Worm (Caenorhabditis elegans) whole organism, mixed stage, embryonic: ENCODE measurements around the gene F14H3.5.
A peak's percentile ranks its signal among the peaks of the same experiment; 100 is the strongest.

Experiments used
- M03D4.4 ChIP-seq: sonication (generic microtip); optimal IDR thresholded peaks from 2 replicates; lab custom pipeline; 2017; ENCODE audit warnings: mild to moderate bottlenecking, missing genetic modification characterization, missing compliant biosample characterization
- bed-3 ChIP-seq: fragments of 200-800 bp; sonication (Bioruptor generic); optimal IDR thresholded peaks from 3 replicates; lab custom pipeline; 2018; ENCODE audit warnings: mild to moderate bottlenecking, missing genetic modification characterization, moderate library complexity, missing compliant biosample characterization
- blmp-1 ChIP-seq: fragments of 150-350 bp; optimal IDR thresholded peaks from 2 replicates; lab custom pipeline; 2014; ENCODE audit warnings: missing biosample characterization, missing genetic modification characterization
- ceh-39 ChIP-seq: fragments of 150-350 bp; optimal IDR thresholded peaks from 2 replicates; lab custom pipeline; 2014; ENCODE audit warnings: missing biosample characterization, missing genetic modification characterization
- ceh-43 ChIP-seq: fragments of 200-800 bp; sonication (Bioruptor generic); optimal IDR thresholded peaks from 2 replicates; lab custom pipeline; 2018; ENCODE audit warnings: mild to moderate bottlenecking, missing genetic modification characterization, moderate library complexity, missing compliant biosample characterization
- ceh-83 ChIP-seq: fragments of 200-800 bp; sonication (Bioruptor generic); optimal IDR thresholded peaks from 2 replicates; lab custom pipeline; 2018; ENCODE audit warnings: mild to moderate bottlenecking, missing genetic modification characterization, missing compliant biosample characterization
- ces-1 ChIP-seq: fragments of 150-350 bp; optimal IDR thresholded peaks from 2 replicates; lab custom pipeline; 2014; ENCODE audit warnings: missing biosample characterization, missing genetic modification reagents, missing genetic modification characterization
- cnd-1 ChIP-seq: fragments of 200-800 bp; sonication (Bioruptor generic); optimal IDR thresholded peaks from 2 replicates; lab custom pipeline; 2018; ENCODE audit warnings: mild to moderate bottlenecking, missing genetic modification characterization, missing compliant biosample characterization
- elt-1 ChIP-seq: sonication (generic microtip); optimal IDR thresholded peaks from 2 replicates; lab custom pipeline; 2017; ENCODE audit warnings: missing genetic modification characterization, mild to moderate bottlenecking, missing compliant biosample characterization, antibody characterized with exemption, moderate library complexity, borderline replicate concordance; ENCODE audit not compliant: insufficient read depth
- elt-3 ChIP-seq: fragments of 150-350 bp; optimal IDR thresholded peaks from 2 replicates; lab custom pipeline; 2014; ENCODE audit warnings: missing biosample characterization, missing genetic modification characterization
- flh-1 ChIP-seq: fragments of 200-800 bp; sonication (Bioruptor generic); optimal IDR thresholded peaks from 2 replicates; lab custom pipeline; 2018; ENCODE audit warnings: mild to moderate bottlenecking, missing genetic modification characterization, moderate library complexity, missing compliant biosample characterization
- ham-2 ChIP-seq: fragments of 200-800 bp; sonication (Bioruptor generic); optimal IDR thresholded peaks from 2 replicates; lab custom pipeline; 2018; ENCODE audit warnings: mild to moderate bottlenecking, missing genetic modification characterization, missing compliant biosample characterization
- hlh-1 ChIP-seq: fragments of 150-350 bp; optimal IDR thresholded peaks from 2 replicates; lab custom pipeline; 2014; ENCODE audit warnings: missing biosample characterization, missing genetic modification reagents, missing genetic modification characterization
- lin-13 ChIP-seq: fragments of 150-350 bp; optimal IDR thresholded peaks from 2 replicates; lab custom pipeline; 2014; ENCODE audit warnings: missing biosample characterization, missing genetic modification characterization
- lin-32 ChIP-seq: fragments of 200-800 bp; sonication (Bioruptor generic); optimal IDR thresholded peaks from 2 replicates; lab custom pipeline; 2018; ENCODE audit warnings: mild to moderate bottlenecking, missing genetic modification characterization, missing compliant biosample characterization
- lsy-2 ChIP-seq: fragments of 150-350 bp; optimal IDR thresholded peaks from 2 replicates; lab custom pipeline; 2014; ENCODE audit warnings: missing biosample characterization, missing genetic modification characterization
- mab-5 ChIP-seq: fragments of 150-350 bp; optimal IDR thresholded peaks from 2 replicates; lab custom pipeline; 2014; ENCODE audit warnings: missing biosample characterization, missing genetic modification characterization
- mep-1 ChIP-seq: fragments of 150-350 bp; optimal IDR thresholded peaks from 2 replicates; lab custom pipeline; 2017; ENCODE audit warnings: missing biosample characterization, missing genetic modification reagents, missing genetic modification characterization, inconsistent platforms
- nhr-12 ChIP-seq: fragments of 150-350 bp; optimal IDR thresholded peaks from 2 replicates; lab custom pipeline; 2014; ENCODE audit warnings: missing biosample characterization, missing genetic modification characterization
- nhr-2 ChIP-seq: fragments of 150-350 bp; optimal IDR thresholded peaks from 2 replicates; lab custom pipeline; 2014; ENCODE audit warnings: missing biosample characterization, missing genetic modification characterization
- nhr-237 ChIP-seq: fragments of 150-350 bp; optimal IDR thresholded peaks from 2 replicates; lab custom pipeline; 2014; ENCODE audit warnings: missing biosample characterization, missing genetic modification characterization
- nhr-28 ChIP-seq: fragments of 150-350 bp; optimal IDR thresholded peaks from 2 replicates; lab custom pipeline; 2014; ENCODE audit warnings: missing biosample characterization, missing genetic modification characterization
- nhr-76 ChIP-seq: sonication (generic microtip); optimal IDR thresholded peaks from 2 replicates; lab custom pipeline; 2017; ENCODE audit warnings: missing biosample characterization, missing genetic modification characterization
- pha-4 ChIP-seq: fragments of 150-350 bp; optimal IDR thresholded peaks from 2 replicates; lab custom pipeline; 2018; ENCODE audit warnings: missing biosample characterization, missing genetic modification reagents, missing genetic modification characterization
- sem-2 ChIP-seq: fragments of 200-800 bp; sonication (Bioruptor generic); optimal IDR thresholded peaks from 2 replicates; lab custom pipeline; 2018; ENCODE audit warnings: mild to moderate bottlenecking, missing genetic modification characterization, missing compliant biosample characterization
- snpc-4 ChIP-seq: fragments of 150-350 bp; optimal IDR thresholded peaks from 2 replicates; lab custom pipeline; 2014; ENCODE audit warnings: missing biosample characterization, missing genetic modification characterization
- sptf-1 ChIP-seq: sonication (generic microtip); optimal IDR thresholded peaks from 2 replicates; lab custom pipeline; 2017; ENCODE audit warnings: mild to moderate bottlenecking, missing genetic modification characterization, moderate library complexity, missing compliant biosample characterization
- tbx-8 ChIP-seq: fragments of 200-800 bp; sonication (Bioruptor generic); optimal IDR thresholded peaks from 2 replicates; lab custom pipeline; 2018; ENCODE audit warnings: mild to moderate bottlenecking, missing genetic modification characterization, moderate library complexity, missing compliant biosample characterization
- unc-120 ChIP-seq: sonication (generic microtip); optimal IDR thresholded peaks from 2 replicates; lab custom pipeline; 2017; ENCODE audit warnings: missing genetic modification characterization, missing compliant biosample characterization; ENCODE audit not compliant: poor library complexity, severe bottlenecking
- unc-39 ChIP-seq: fragments of 150-350 bp; optimal IDR thresholded peaks from 2 replicates; lab custom pipeline; 2014; ENCODE audit warnings: missing biosample characterization, missing genetic modification characterization
- unc-62 ChIP-seq: fragments of 150-350 bp; optimal IDR thresholded peaks from 2 replicates; lab custom pipeline; 2014; ENCODE audit warnings: missing biosample characterization, missing genetic modification reagents, missing genetic modification characterization
- zip-8 ChIP-seq: fragments of 150-350 bp; optimal IDR thresholded peaks from 2 replicates; lab custom pipeline; 2014; ENCODE audit warnings: missing biosample characterization, missing genetic modification characterization
- ztf-11 ChIP-seq: fragments of 150-350 bp; optimal IDR thresholded peaks from 2 replicates; lab custom pipeline; 2014; ENCODE audit warnings: missing biosample characterization, missing genetic modification characterization

Gene F14H3.5

ce11 chrV:16023051-16023450 is 33.8 kb downstream of the F14H3.5 start, which contains the start of gene cwc-15:
TSS of gene cwc-15 (plus strand) at chrV:16023351.
- TF ChIP-seq nhr-2 (tag; lab: Kevin White, UChicago), result no peak
- no peak for TF ChIP-seq bed-3 (GFP tag; lab: Kevin White, UChicago)
- TF ChIP-seq sptf-1 (tag; lab: Kevin White, UChicago), result no peak
- TF ChIP-seq mab-5, result no peak

ce11 chrV:16022600-16022999 is 34.3 kb downstream of the F14H3.5 start:
- TF ChIP-seq M03D4.4 (tag; lab: Kevin White, UChicago), result no peak
- no peak for TF ChIP-seq cnd-1 (tag; lab: Kevin White, UChicago)
- no peak for TF ChIP-seq mab-5
- TF ChIP-seq mep-1 (tag; lab: Kevin White, UChicago), result no peak
- no peak for TF ChIP-seq ztf-11 (tag; lab: Kevin White, UChicago)
- no peak for TF ChIP-seq ceh-43 (GFP tag; lab: Kevin White, UChicago)
- peak; percentile 59 for TF ChIP-seq sptf-1 (tag; lab: Kevin White, UChicago)
- TF ChIP-seq zip-8 (tag; lab: Kevin White, UChicago), result no peak

ce11 chrV:16020042-16020441 is 36.8 kb downstream of the F14H3.5 start, which contains the start of gene srx-44:
TSS of gene srx-44 (plus strand) at chrV:16020342.
- TF ChIP-seq nhr-28 (tag; lab: Kevin White, UChicago) (no peak), pha-4 (tag; lab: Kevin White, UChicago) (no peak), unc-62 (GFP tag; lab: Kevin White, UChicago) (no peak), mep-1 (tag; lab: Kevin White, UChicago) (no peak), ces-1 (no peak), hlh-1 (no peak), mab-5 (no peak), nhr-76 (no peak), elt-3 (tag; lab: Kevin White, UChicago) (no peak), blmp-1 (tag; lab: Kevin White, UChicago) (no peak), unc-39 (no peak), ham-2 (no peak)

- TF ChIP-seq lsy-2 (no peak), elt-1 (tag; lab: Kevin White, UChicago) (no peak), unc-39 (no peak), sem-2 (GFP tag; lab: Kevin White, UChicago) (no peak), ztf-11 (tag; lab: Kevin White, UChicago) (no peak), sptf-1 (tag; lab: Kevin White, UChicago) (no peak), tbx-8 (GFP tag; lab: Kevin White, UChicago) (no peak), unc-120 (tag; lab: Kevin White, UChicago) (no peak), nhr-237 (tag; lab: Kevin White, UChicago) (no peak), lin-32 (GFP tag; lab: Kevin White, UChicago) (no peak), cnd-1 (tag; lab: Kevin White, UChicago) (no peak)
These were observed 39.2 kb downstream of the F14H3.5 start, which contains the start of gene srx-43 for ce11 chrV:16017671-16018070. TSS of gene srx-43 (plus strand) at chrV:16017971.

- TF ChIP-seq lsy-2 (no peak), elt-3 (tag; lab: Kevin White, UChicago) (no peak), cnd-1 (tag; lab: Kevin White, UChicago) (no peak), snpc-4 (no peak), zip-8 (tag; lab: Kevin White, UChicago) (no peak), ceh-39 (tag; lab: Kevin White, UChicago) (no peak)
These were observed 39.9 kb downstream of the F14H3.5 start for ce11 chrV:16016977-16017376.

ce11 chrV:16015652-16016051 is 41.2 kb downstream of the F14H3.5 start, which contains the start of gene str-232:
TSS of gene str-232 (minus strand) at chrV:16015752.
- no peak for TF ChIP-seq flh-1 (GFP tag; lab: Kevin White, UChicago)
- TF ChIP-seq ceh-83 (GFP tag; lab: Kevin White, UChicago), result no peak
- no peak for TF ChIP-seq ceh-39 (tag; lab: Kevin White, UChicago)
- no peak for TF ChIP-seq nhr-12 (tag; lab: Kevin White, UChicago)
- TF ChIP-seq nhr-2 (tag; lab: Kevin White, UChicago), result no peak
- no peak for TF ChIP-seq tbx-8 (GFP tag; lab: Kevin White, UChicago)
- no peak for TF ChIP-seq lin-13
